Fruit fly (Drosophila melanogaster) Kc167 (cell line): ENCODE results near the gene CG31886.

Experiments used
- Myc ChIP-seq: fragments of >200 bp; optimal IDR thresholded peaks from 2 replicates; lab custom pipeline; 2017; ENCODE audit warnings: missing external identifiers
- Sin3A ChIP-seq: fragments of >200 bp; optimal IDR thresholded peaks from 2 replicates; lab custom pipeline; 2018; ENCODE audit warnings: missing external identifiers
- h ChIP-seq: fragments of >200 bp; optimal IDR thresholded peaks from 3 replicates; lab custom pipeline; 2018; ENCODE audit warnings: missing external identifiers
- insv ChIP-seq: fragments of >200 bp; optimal IDR thresholded peaks from 3 replicates; lab custom pipeline; 2018; ENCODE audit warnings: missing external identifiers
- psq ChIP-seq: fragments of >200 bp; optimal IDR thresholded peaks from 2 replicates; lab custom pipeline; 2017; ENCODE audit warnings: missing external identifiers
- ttk ChIP-seq: sonication (Bioruptor generic); optimal IDR thresholded peaks from 2 replicates; lab custom pipeline; 2017; ENCODE audit warnings: missing external identifiers

CG31886 gene

dm6 chr2L:8974506-8974905 is 15.7 kb upstream of the CG31886 start:
- no peak for TF ChIP-seq Myc
- no peak for TF ChIP-seq insv (lab: Kevin White, UChicago)
- TF ChIP-seq Sin3A = no peak
- no peak for TF ChIP-seq h (lab: Kevin White, UChicago)
- TF ChIP-seq psq (lab: Kevin White, UChicago) = no peak
- TF ChIP-seq ttk = no peak

- no peak for TF ChIP-seq h (lab: Kevin White, UChicago)
- no peak for TF ChIP-seq Sin3A
- no peak for TF ChIP-seq ttk
- TF ChIP-seq psq (lab: Kevin White, UChicago) = no peak
- no peak for TF ChIP-seq Myc
- TF ChIP-seq insv (lab: Kevin White, UChicago) = no peak
These were observed 14.1 kb upstream of the CG31886 start for dm6 chr2L:8972905-8973304.

dm6 chr2L:8967235-8967634 is 8.4 kb upstream of the CG31886 start, which contains the start of gene CG18088:
Gene CG18088, plus strand, starts transcription at chr2L:8967535.
- TF ChIP-seq Sin3A (no peak), psq (lab: Kevin White, UChicago) (no peak), Myc (no peak), ttk (no peak)

- no peak for TF ChIP-seq ttk
- no peak for TF ChIP-seq insv (lab: Kevin White, UChicago)
- TF ChIP-seq Myc = no peak
- no peak for TF ChIP-seq Sin3A
- TF ChIP-seq h (lab: Kevin White, UChicago) = no peak
- no peak for TF ChIP-seq psq (lab: Kevin White, UChicago)
These were observed 5.8 kb upstream of the CG31886 start, which contains the start of gene CG32984 for dm6 chr2L:8964657-8965056. Gene CG32984, plus strand, starts transcription at chr2L:8964957.

dm6 chr2L:8962254-8962653 is 3.4 kb upstream of the CG31886 start, which contains the start of the genes CG9525 and CG32985:
Gene CG9525, minus strand, starts transcription at chr2L:8962354.
Gene CG32985, plus strand, starts transcription at chr2L:8962533.
- TF ChIP-seq Sin3A = no peak
- TF ChIP-seq insv (lab: Kevin White, UChicago) = no peak
- TF ChIP-seq h (lab: Kevin White, UChicago) = no peak
- TF ChIP-seq Myc = no peak
- TF ChIP-seq psq (lab: Kevin White, UChicago) = no peak
- TF ChIP-seq ttk = no peak

dm6 chr2L:8958046-8958497 is 779 bp downstream of the CG31886 start:
- TF ChIP-seq Myc (no peak), insv (lab: Kevin White, UChicago) (no peak), h (lab: Kevin White, UChicago) (no peak), ttk (no peak), psq (lab: Kevin White, UChicago) (no peak), Sin3A (no peak)

dm6 chr2L:8957152-8957551 is 1.7 kb downstream of the CG31886 start:
- no peak for TF ChIP-seq h (lab: Kevin White, UChicago)
- no peak for TF ChIP-seq psq (lab: Kevin White, UChicago)
- no peak for TF ChIP-seq insv (lab: Kevin White, UChicago)
- no peak for TF ChIP-seq Sin3A
- TF ChIP-seq ttk = no peak
- TF ChIP-seq Myc = no peak

- no peak for TF ChIP-seq Myc
- no peak for TF ChIP-seq h (lab: Kevin White, UChicago)
- TF ChIP-seq ttk = no peak
- TF ChIP-seq Sin3A = no peak
- TF ChIP-seq insv (lab: Kevin White, UChicago) = no peak
- TF ChIP-seq psq (lab: Kevin White, UChicago) = no peak
These were observed 2.5 kb downstream of the CG31886 start for dm6 chr2L:8956336-8956726.

dm6 chr2L:8955597-8956335 is 3.1 kb downstream of the CG31886 start:
- TF ChIP-seq ttk (no peak), Myc (no peak), Sin3A (no peak), h (lab: Kevin White, UChicago) (no peak), insv (lab: Kevin White, UChicago) (no peak), psq (lab: Kevin White, UChicago) (no peak)

- TF ChIP-seq Sin3A = no peak
- TF ChIP-seq ttk = no peak
- no peak for TF ChIP-seq Myc
- no peak for TF ChIP-seq insv (lab: Kevin White, UChicago)
- TF ChIP-seq psq (lab: Kevin White, UChicago) = no peak
These were observed 6.4 kb downstream of the CG31886 start for dm6 chr2L:8952194-8953037.

dm6 chr2L:8951184-8951934 is 7.5 kb downstream of the CG31886 start, which contains the start of gene C1GalTA:
Gene C1GalTA, minus strand, starts transcription at chr2L:8951216.
- no peak for TF ChIP-seq psq (lab: Kevin White, UChicago)
- TF ChIP-seq insv (lab: Kevin White, UChicago) = no peak
- TF ChIP-seq Myc = no peak
